Worm (Caenorhabditis elegans) whole organism, mixed stage, embryonic: Measurements from ENCODE around the gene unc-30.

Experiments used
- M03D4.4 ChIP-seq: sonication (generic microtip); optimal IDR thresholded peaks from 2 replicates; lab custom pipeline; 2017; ENCODE audit warnings: mild to moderate bottlenecking, missing genetic modification characterization, missing compliant biosample characterization
- blmp-1 ChIP-seq: fragments of 150-350 bp; optimal IDR thresholded peaks from 2 replicates; lab custom pipeline; 2014; ENCODE audit warnings: missing biosample characterization, missing genetic modification characterization
- ceh-39 ChIP-seq: fragments of 150-350 bp; optimal IDR thresholded peaks from 2 replicates; lab custom pipeline; 2014; ENCODE audit warnings: missing biosample characterization, missing genetic modification characterization
- ceh-43 ChIP-seq: fragments of 200-800 bp; sonication (Bioruptor generic); optimal IDR thresholded peaks from 2 replicates; lab custom pipeline; 2018; ENCODE audit warnings: mild to moderate bottlenecking, missing genetic modification characterization, moderate library complexity, missing compliant biosample characterization
- ceh-83 ChIP-seq: fragments of 200-800 bp; sonication (Bioruptor generic); optimal IDR thresholded peaks from 2 replicates; lab custom pipeline; 2018; ENCODE audit warnings: mild to moderate bottlenecking, missing genetic modification characterization, missing compliant biosample characterization
- ces-1 ChIP-seq: fragments of 150-350 bp; optimal IDR thresholded peaks from 2 replicates; lab custom pipeline; 2014; ENCODE audit warnings: missing biosample characterization, missing genetic modification reagents, missing genetic modification characterization
- cnd-1 ChIP-seq: fragments of 200-800 bp; sonication (Bioruptor generic); optimal IDR thresholded peaks from 2 replicates; lab custom pipeline; 2018; ENCODE audit warnings: mild to moderate bottlenecking, missing genetic modification characterization, missing compliant biosample characterization
- drap-1 ChIP-seq: fragments of 200-800 bp; sonication (Bioruptor generic); optimal IDR thresholded peaks from 3 replicates; lab custom pipeline; 2018; ENCODE audit warnings: mild to moderate bottlenecking, missing genetic modification characterization, missing compliant biosample characterization
- elt-1 ChIP-seq: sonication (generic microtip); optimal IDR thresholded peaks from 2 replicates; lab custom pipeline; 2017; ENCODE audit warnings: missing genetic modification characterization, mild to moderate bottlenecking, missing compliant biosample characterization, antibody characterized with exemption, moderate library complexity, borderline replicate concordance; ENCODE audit not compliant: insufficient read depth
- elt-3 ChIP-seq: fragments of 150-350 bp; optimal IDR thresholded peaks from 2 replicates; lab custom pipeline; 2014; ENCODE audit warnings: missing biosample characterization, missing genetic modification characterization
- ham-2 ChIP-seq: fragments of 200-800 bp; sonication (Bioruptor generic); optimal IDR thresholded peaks from 2 replicates; lab custom pipeline; 2018; ENCODE audit warnings: mild to moderate bottlenecking, missing genetic modification characterization, missing compliant biosample characterization
- lin-13 ChIP-seq: fragments of 150-350 bp; optimal IDR thresholded peaks from 2 replicates; lab custom pipeline; 2014; ENCODE audit warnings: missing biosample characterization, missing genetic modification characterization
- lin-32 ChIP-seq: fragments of 200-800 bp; sonication (Bioruptor generic); optimal IDR thresholded peaks from 2 replicates; lab custom pipeline; 2018; ENCODE audit warnings: mild to moderate bottlenecking, missing genetic modification characterization, missing compliant biosample characterization
- lsy-2 ChIP-seq: fragments of 150-350 bp; optimal IDR thresholded peaks from 2 replicates; lab custom pipeline; 2014; ENCODE audit warnings: missing biosample characterization, missing genetic modification characterization
- mab-5 ChIP-seq: fragments of 150-350 bp; optimal IDR thresholded peaks from 2 replicates; lab custom pipeline; 2014; ENCODE audit warnings: missing biosample characterization, missing genetic modification characterization
- mep-1 ChIP-seq: fragments of 150-350 bp; optimal IDR thresholded peaks from 2 replicates; lab custom pipeline; 2017; ENCODE audit warnings: missing biosample characterization, missing genetic modification reagents, missing genetic modification characterization, inconsistent platforms
- mls-2 ChIP-seq: sonication (generic microtip); optimal IDR thresholded peaks from 2 replicates; lab custom pipeline; 2016; ENCODE audit warnings: mild to moderate bottlenecking, missing genetic modification characterization, moderate library complexity, missing compliant biosample characterization
- nhr-12 ChIP-seq: fragments of 150-350 bp; optimal IDR thresholded peaks from 2 replicates; lab custom pipeline; 2014; ENCODE audit warnings: missing biosample characterization, missing genetic modification characterization
- nhr-2 ChIP-seq: fragments of 150-350 bp; optimal IDR thresholded peaks from 2 replicates; lab custom pipeline; 2014; ENCODE audit warnings: missing biosample characterization, missing genetic modification characterization
- nhr-237 ChIP-seq: fragments of 150-350 bp; optimal IDR thresholded peaks from 2 replicates; lab custom pipeline; 2014; ENCODE audit warnings: missing biosample characterization, missing genetic modification characterization
- nhr-28 ChIP-seq: fragments of 150-350 bp; optimal IDR thresholded peaks from 2 replicates; lab custom pipeline; 2014; ENCODE audit warnings: missing biosample characterization, missing genetic modification characterization
- nhr-76 ChIP-seq: sonication (generic microtip); optimal IDR thresholded peaks from 2 replicates; lab custom pipeline; 2017; ENCODE audit warnings: missing biosample characterization, missing genetic modification characterization
- pha-4 ChIP-seq: fragments of 150-350 bp; optimal IDR thresholded peaks from 2 replicates; lab custom pipeline; 2018; ENCODE audit warnings: missing biosample characterization, missing genetic modification reagents, missing genetic modification characterization
- sem-2 ChIP-seq: fragments of 200-800 bp; sonication (Bioruptor generic); optimal IDR thresholded peaks from 2 replicates; lab custom pipeline; 2018; ENCODE audit warnings: mild to moderate bottlenecking, missing genetic modification characterization, missing compliant biosample characterization
- snpc-4 ChIP-seq: fragments of 150-350 bp; optimal IDR thresholded peaks from 2 replicates; lab custom pipeline; 2014; ENCODE audit warnings: missing biosample characterization, missing genetic modification characterization
- tbx-8 ChIP-seq: fragments of 200-800 bp; sonication (Bioruptor generic); optimal IDR thresholded peaks from 2 replicates; lab custom pipeline; 2018; ENCODE audit warnings: mild to moderate bottlenecking, missing genetic modification characterization, moderate library complexity, missing compliant biosample characterization
- unc-39 ChIP-seq: fragments of 150-350 bp; optimal IDR thresholded peaks from 2 replicates; lab custom pipeline; 2014; ENCODE audit warnings: missing biosample characterization, missing genetic modification characterization
- ztf-11 ChIP-seq: fragments of 150-350 bp; optimal IDR thresholded peaks from 2 replicates; lab custom pipeline; 2014; ENCODE audit warnings: missing biosample characterization, missing genetic modification characterization

Gene unc-30

DNA sequence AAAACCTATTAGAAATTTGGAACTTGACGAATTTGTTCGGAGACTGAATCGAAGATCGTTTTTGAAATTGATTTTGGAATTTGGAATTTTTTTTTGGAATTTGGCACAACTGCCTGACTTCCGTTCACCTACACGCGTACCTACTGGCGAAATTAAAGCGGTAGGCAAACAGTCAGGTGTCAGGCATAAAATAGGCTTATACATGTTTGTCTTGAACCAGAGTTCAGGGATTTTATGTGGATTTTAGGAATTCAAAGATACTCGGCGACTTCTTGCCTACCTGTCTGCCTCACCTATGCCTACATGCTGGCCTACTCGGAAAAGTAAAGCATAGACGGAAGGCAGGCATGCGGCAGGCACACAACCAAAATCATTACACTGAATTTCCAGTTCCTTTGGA is 40.4 kb upstream of the unc-30 start:
- TF ChIP-seq cnd-1, result no peak
- no peak for TF ChIP-seq nhr-12 (tag; lab: Kevin White, UChicago)
- TF ChIP-seq nhr-237, result no peak
- no peak for TF ChIP-seq lsy-2 (tag; lab: Kevin White, UChicago)
- TF ChIP-seq sem-2 (GFP tag; lab: Kevin White, UChicago), result no peak
- TF ChIP-seq nhr-28 (tag; lab: Kevin White, UChicago), result no peak
- no peak for TF ChIP-seq elt-3 (tag; lab: Kevin White, UChicago)
- no peak for TF ChIP-seq mab-5 (tag; lab: Kevin White, UChicago)
- TF ChIP-seq nhr-76 (tag; lab: Kevin White, UChicago), result no peak
- no peak for TF ChIP-seq mls-2

ce11 chrIV:13079119-13079518 is 39.7 kb upstream of the unc-30 start, which contains the start of gene C39E9.8:
Gene C39E9.8 (plus strand): TSS chrIV:13079446.
- TF ChIP-seq lin-13 (tag; lab: Kevin White, UChicago) (no peak), lsy-2 (tag; lab: Kevin White, UChicago) (no peak), drap-1 (GFP tag; lab: Kevin White, UChicago) (no peak), ham-2 (GFP tag; lab: Kevin White, UChicago) (no peak), mep-1 (tag; lab: Kevin White, UChicago) (no peak), nhr-237 (no peak), cnd-1 (no peak), M03D4.4 (tag; lab: Kevin White, UChicago) (no peak), sem-2 (GFP tag; lab: Kevin White, UChicago) (no peak), snpc-4 (tag; lab: Kevin White, UChicago) (no peak), tbx-8 (GFP tag; lab: Kevin White, UChicago) (no peak), ceh-43 (no peak), ces-1 (GFP tag; lab: Kevin White, UChicago) (no peak), nhr-2 (tag; lab: Kevin White, UChicago) (no peak), blmp-1 (tag; lab: Kevin White, UChicago) (no peak), ceh-83 (no peak)

ce11 chrIV:13080185-13080584 is 38.6 kb upstream of the unc-30 start:
- TF ChIP-seq mep-1 (tag; lab: Kevin White, UChicago), result no peak
- TF ChIP-seq unc-39 (tag; lab: Kevin White, UChicago), result no peak
- TF ChIP-seq ces-1 (GFP tag; lab: Kevin White, UChicago), result no peak
- TF ChIP-seq nhr-237, result no peak
- no peak for TF ChIP-seq drap-1 (GFP tag; lab: Kevin White, UChicago)
- no peak for TF ChIP-seq sem-2 (GFP tag; lab: Kevin White, UChicago)
- no peak for TF ChIP-seq M03D4.4 (tag; lab: Kevin White, UChicago)
- TF ChIP-seq ztf-11 (tag; lab: Kevin White, UChicago), result no peak
- no peak for TF ChIP-seq lin-13 (tag; lab: Kevin White, UChicago)
- TF ChIP-seq elt-1 (tag; lab: Kevin White, UChicago), result no peak
- no peak for TF ChIP-seq ceh-83
- no peak for TF ChIP-seq ceh-43
- TF ChIP-seq lin-32 (GFP tag; lab: Kevin White, UChicago), result no peak

ce11 chrIV:13080861-13081260 is 37.9 kb upstream of the unc-30 start:
- no peak for TF ChIP-seq elt-3 (tag; lab: Kevin White, UChicago)
- no peak for TF ChIP-seq lsy-2 (tag; lab: Kevin White, UChicago)
- no peak for TF ChIP-seq ceh-39
- TF ChIP-seq lin-13 (tag; lab: Kevin White, UChicago), result no peak

DNA sequence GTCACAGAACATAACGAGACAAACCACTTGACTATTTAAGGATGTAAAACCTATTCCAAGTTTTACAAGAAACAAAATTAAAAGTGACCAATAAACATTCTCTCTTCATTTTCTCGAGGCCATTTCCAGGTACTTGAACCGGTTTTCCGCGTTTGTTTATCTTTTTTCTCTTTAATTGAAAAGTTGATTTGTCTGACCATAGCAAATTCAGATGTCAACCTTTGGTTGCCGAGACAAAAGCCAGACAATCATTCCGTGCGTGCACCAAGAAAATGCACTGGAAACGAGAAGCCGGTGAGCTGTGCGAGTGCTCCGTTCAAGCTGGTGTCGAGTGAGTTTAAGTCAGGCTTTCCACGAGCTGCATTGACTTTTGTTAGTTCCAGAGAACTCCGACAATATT is 36.7 kb upstream of the unc-30 start:
- TF ChIP-seq nhr-12 (tag; lab: Kevin White, UChicago), result no peak
- TF ChIP-seq cnd-1, result no peak
- TF ChIP-seq nhr-28 (tag; lab: Kevin White, UChicago), result no peak

DNA sequence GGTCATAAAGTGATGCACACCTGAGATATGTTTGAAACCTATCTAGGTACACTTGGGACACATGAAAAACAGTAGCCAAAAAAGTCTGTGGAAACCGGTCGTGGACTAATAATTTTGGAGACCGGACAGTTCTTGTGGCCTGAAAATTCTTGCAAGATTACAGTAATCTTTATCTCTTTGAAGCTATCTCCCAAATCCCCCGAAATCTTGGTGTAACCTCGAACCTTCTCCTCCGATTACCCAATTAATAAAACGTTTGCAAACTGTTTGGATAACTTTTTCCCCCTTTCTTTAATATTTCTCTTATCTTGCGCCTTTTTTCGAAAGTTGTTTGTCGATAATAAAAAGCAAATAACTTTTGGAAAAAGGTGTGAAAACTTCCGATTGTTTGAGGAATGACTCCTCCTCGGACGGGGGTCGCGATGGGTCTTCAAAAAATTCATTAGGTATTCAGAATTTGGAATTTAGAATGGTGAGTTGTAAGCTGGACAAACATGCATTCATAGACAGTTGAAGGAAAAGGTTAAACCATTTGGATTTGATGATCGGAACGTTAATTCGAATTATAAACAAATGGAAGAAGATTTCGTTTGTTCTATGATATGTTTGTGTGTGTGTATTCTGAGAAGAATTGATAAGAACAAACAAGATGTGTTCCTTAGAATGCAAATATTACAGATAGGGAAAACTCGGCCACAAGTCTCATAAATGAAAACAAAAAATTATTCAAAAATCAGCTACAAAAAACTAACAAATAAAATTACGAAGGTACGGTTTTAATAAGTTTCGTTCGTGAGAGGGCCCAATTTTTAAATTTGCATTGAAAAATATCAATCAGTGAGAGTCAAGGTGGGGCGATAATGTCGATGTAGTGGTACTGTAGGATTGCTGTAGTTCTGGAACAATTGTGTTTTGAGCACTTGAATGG is 35.7 kb upstream of the unc-30 start:
- TF ChIP-seq pha-4 (tag; lab: Kevin White, UChicago), result no peak
